Worm (Caenorhabditis elegans) whole organism, midembryonic: ENCODE data around the gene tram-1.
"Not testable (repeated sequence)": the region's sequence is repeated elsewhere in the genome, so short reads cannot be mapped to it uniquely, and the experiment has no call there.

Source experiments
- flt-1 ChIP-seq: fragments of 200-800 bp; sonication (Bioruptor generic); IDR thresholded peaks from 2 replicates; pipeline ENCODE4 v1.3.6; 2022; ENCODE audit warnings: missing genetic modification characterization, missing compliant biosample characterization
- klf-2 ChIP-seq: fragments of 200-800 bp; sonication (Bioruptor generic); conservative IDR thresholded peaks from 2 replicates; pipeline ENCODE4 v1.3.6; 2022; ENCODE audit warnings: missing genetic modification reagents, missing genetic modification characterization, missing compliant biosample characterization
- med-1 ChIP-seq: sonication (generic microtip); optimal IDR thresholded peaks from 2 replicates; lab custom pipeline; 2017; ENCODE audit warnings: missing genetic modification characterization, mild to moderate bottlenecking, missing compliant biosample characterization, antibody characterized with exemption, missing genetic modification reagents; ENCODE audit not compliant: insufficient read depth
- ref-1 ChIP-seq: fragments of 200-800 bp; sonication (Bioruptor generic); conservative IDR thresholded peaks from 2 replicates; pipeline ENCODE4 v1.3.6; 2022; ENCODE audit warnings: missing genetic modification reagents, missing genetic modification characterization, missing compliant biosample characterization
- tab-1 ChIP-seq: fragments of 200-800 bp; sonication (Bioruptor generic); IDR thresholded peaks from 2 replicates; pipeline ENCODE4 v1.3.6; 2022; ENCODE audit warnings: missing genetic modification characterization, missing compliant biosample characterization
- ztf-23 ChIP-seq: fragments of 200-800 bp; sonication (Bioruptor generic); IDR thresholded peaks from 2 replicates; pipeline ENCODE4 v1.3.6; 2022; ENCODE audit warnings: missing genetic modification reagents, missing genetic modification characterization, missing compliant biosample characterization
- ztf-29 ChIP-seq: fragments of 200-800 bp; sonication (Bioruptor generic); IDR thresholded peaks from 2 replicates; pipeline ENCODE4 v1.3.6; 2022; ENCODE audit warnings: missing genetic modification reagents, missing genetic modification characterization, missing compliant biosample characterization

DNA sequence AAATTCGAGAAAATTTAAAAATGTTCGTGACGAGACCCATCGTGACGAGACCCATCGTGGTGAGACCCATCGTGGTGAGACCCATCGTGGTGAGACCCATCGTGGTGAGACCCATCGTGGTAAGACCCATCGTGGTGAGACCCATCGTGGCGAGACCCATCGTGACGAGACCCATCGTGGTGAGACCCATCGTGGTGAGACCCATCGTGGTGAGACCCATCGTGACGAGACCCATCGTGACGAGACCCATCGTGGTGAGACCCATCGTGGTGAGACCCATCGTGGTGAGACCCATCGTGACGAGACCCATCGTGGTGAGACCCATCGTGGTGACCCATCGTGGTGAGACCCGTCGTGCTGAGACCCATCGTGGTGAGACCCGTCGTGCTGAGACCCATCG, 41.8 kb upstream of the tram-1 start:
- 0 out of 2 replicates have a peak, but pooled peaks have one; percentile 5 for TF ChIP-seq tab-1 (GFP tag; lab: Robert Waterston, UW)
- TF ChIP-seq med-1; ref-1; flt-1 (GFP tag; lab: Robert Waterston, UW); ztf-23 (GFP tag; lab: Robert Waterston, UW); ztf-29 (GFP tag; lab: Robert Waterston, UW): not testable (repeated sequence)
- TF ChIP-seq klf-2 = 0 out of 2 replicates have a peak, but pooled peaks have one; percentile 25
